Worm (Caenorhabditis elegans) whole organism, mixed stage, embryonic: ENCODE data around the gene B0281.5.

Source experiments
- M03D4.4 ChIP-seq: sonication (generic microtip); optimal IDR thresholded peaks from 2 replicates; lab custom pipeline; 2017; ENCODE audit warnings: mild to moderate bottlenecking, missing genetic modification characterization, missing compliant biosample characterization
- bed-3 ChIP-seq: fragments of 200-800 bp; sonication (Bioruptor generic); optimal IDR thresholded peaks from 3 replicates; lab custom pipeline; 2018; ENCODE audit warnings: mild to moderate bottlenecking, missing genetic modification characterization, moderate library complexity, missing compliant biosample characterization
- blmp-1 ChIP-seq: fragments of 150-350 bp; optimal IDR thresholded peaks from 2 replicates; lab custom pipeline; 2014; ENCODE audit warnings: missing biosample characterization, missing genetic modification characterization
- ceh-39 ChIP-seq: fragments of 150-350 bp; optimal IDR thresholded peaks from 2 replicates; lab custom pipeline; 2014; ENCODE audit warnings: missing biosample characterization, missing genetic modification characterization
- ceh-43 ChIP-seq: fragments of 200-800 bp; sonication (Bioruptor generic); optimal IDR thresholded peaks from 2 replicates; lab custom pipeline; 2018; ENCODE audit warnings: mild to moderate bottlenecking, missing genetic modification characterization, moderate library complexity, missing compliant biosample characterization
- ceh-83 ChIP-seq: fragments of 200-800 bp; sonication (Bioruptor generic); optimal IDR thresholded peaks from 2 replicates; lab custom pipeline; 2018; ENCODE audit warnings: mild to moderate bottlenecking, missing genetic modification characterization, missing compliant biosample characterization
- ces-1 ChIP-seq: fragments of 150-350 bp; optimal IDR thresholded peaks from 2 replicates; lab custom pipeline; 2014; ENCODE audit warnings: missing biosample characterization, missing genetic modification reagents, missing genetic modification characterization
- cnd-1 ChIP-seq: fragments of 200-800 bp; sonication (Bioruptor generic); optimal IDR thresholded peaks from 2 replicates; lab custom pipeline; 2018; ENCODE audit warnings: mild to moderate bottlenecking, missing genetic modification characterization, missing compliant biosample characterization
- drap-1 ChIP-seq: fragments of 200-800 bp; sonication (Bioruptor generic); optimal IDR thresholded peaks from 3 replicates; lab custom pipeline; 2018; ENCODE audit warnings: mild to moderate bottlenecking, missing genetic modification characterization, missing compliant biosample characterization
- elt-3 ChIP-seq: fragments of 150-350 bp; optimal IDR thresholded peaks from 2 replicates; lab custom pipeline; 2014; ENCODE audit warnings: missing biosample characterization, missing genetic modification characterization
- flh-1 ChIP-seq: fragments of 200-800 bp; sonication (Bioruptor generic); optimal IDR thresholded peaks from 2 replicates; lab custom pipeline; 2018; ENCODE audit warnings: mild to moderate bottlenecking, missing genetic modification characterization, moderate library complexity, missing compliant biosample characterization
- ham-2 ChIP-seq: fragments of 200-800 bp; sonication (Bioruptor generic); optimal IDR thresholded peaks from 2 replicates; lab custom pipeline; 2018; ENCODE audit warnings: mild to moderate bottlenecking, missing genetic modification characterization, missing compliant biosample characterization
- hlh-1 ChIP-seq: fragments of 150-350 bp; optimal IDR thresholded peaks from 2 replicates; lab custom pipeline; 2014; ENCODE audit warnings: missing biosample characterization, missing genetic modification reagents, missing genetic modification characterization
- lin-13 ChIP-seq: fragments of 150-350 bp; optimal IDR thresholded peaks from 2 replicates; lab custom pipeline; 2014; ENCODE audit warnings: missing biosample characterization, missing genetic modification characterization
- lin-32 ChIP-seq: fragments of 200-800 bp; sonication (Bioruptor generic); optimal IDR thresholded peaks from 2 replicates; lab custom pipeline; 2018; ENCODE audit warnings: mild to moderate bottlenecking, missing genetic modification characterization, missing compliant biosample characterization
- lsy-2 ChIP-seq: fragments of 150-350 bp; optimal IDR thresholded peaks from 2 replicates; lab custom pipeline; 2014; ENCODE audit warnings: missing biosample characterization, missing genetic modification characterization
- mab-5 ChIP-seq: fragments of 150-350 bp; optimal IDR thresholded peaks from 2 replicates; lab custom pipeline; 2014; ENCODE audit warnings: missing biosample characterization, missing genetic modification characterization
- mep-1 ChIP-seq: fragments of 150-350 bp; optimal IDR thresholded peaks from 2 replicates; lab custom pipeline; 2017; ENCODE audit warnings: missing biosample characterization, missing genetic modification reagents, missing genetic modification characterization, inconsistent platforms
- nhr-12 ChIP-seq: fragments of 150-350 bp; optimal IDR thresholded peaks from 2 replicates; lab custom pipeline; 2014; ENCODE audit warnings: missing biosample characterization, missing genetic modification characterization
- nhr-2 ChIP-seq: fragments of 150-350 bp; optimal IDR thresholded peaks from 2 replicates; lab custom pipeline; 2014; ENCODE audit warnings: missing biosample characterization, missing genetic modification characterization
- nhr-237 ChIP-seq: fragments of 150-350 bp; optimal IDR thresholded peaks from 2 replicates; lab custom pipeline; 2014; ENCODE audit warnings: missing biosample characterization, missing genetic modification characterization
- nhr-28 ChIP-seq: fragments of 150-350 bp; optimal IDR thresholded peaks from 2 replicates; lab custom pipeline; 2014; ENCODE audit warnings: missing biosample characterization, missing genetic modification characterization
- nhr-76 ChIP-seq: sonication (generic microtip); optimal IDR thresholded peaks from 2 replicates; lab custom pipeline; 2017; ENCODE audit warnings: missing biosample characterization, missing genetic modification characterization
- pha-4 ChIP-seq: fragments of 150-350 bp; optimal IDR thresholded peaks from 2 replicates; lab custom pipeline; 2018; ENCODE audit warnings: missing biosample characterization, missing genetic modification reagents, missing genetic modification characterization
- sem-2 ChIP-seq: fragments of 200-800 bp; sonication (Bioruptor generic); optimal IDR thresholded peaks from 2 replicates; lab custom pipeline; 2018; ENCODE audit warnings: mild to moderate bottlenecking, missing genetic modification characterization, missing compliant biosample characterization
- snpc-4 ChIP-seq: fragments of 150-350 bp; optimal IDR thresholded peaks from 2 replicates; lab custom pipeline; 2014; ENCODE audit warnings: missing biosample characterization, missing genetic modification characterization
- sptf-1 ChIP-seq: sonication (generic microtip); optimal IDR thresholded peaks from 2 replicates; lab custom pipeline; 2017; ENCODE audit warnings: mild to moderate bottlenecking, missing genetic modification characterization, moderate library complexity, missing compliant biosample characterization
- tbx-8 ChIP-seq: fragments of 200-800 bp; sonication (Bioruptor generic); optimal IDR thresholded peaks from 2 replicates; lab custom pipeline; 2018; ENCODE audit warnings: mild to moderate bottlenecking, missing genetic modification characterization, moderate library complexity, missing compliant biosample characterization
- unc-120 ChIP-seq: sonication (generic microtip); optimal IDR thresholded peaks from 2 replicates; lab custom pipeline; 2017; ENCODE audit warnings: missing genetic modification characterization, missing compliant biosample characterization; ENCODE audit not compliant: poor library complexity, severe bottlenecking
- unc-39 ChIP-seq: fragments of 150-350 bp; optimal IDR thresholded peaks from 2 replicates; lab custom pipeline; 2014; ENCODE audit warnings: missing biosample characterization, missing genetic modification characterization
- unc-62 ChIP-seq: fragments of 150-350 bp; optimal IDR thresholded peaks from 2 replicates; lab custom pipeline; 2014; ENCODE audit warnings: missing biosample characterization, missing genetic modification reagents, missing genetic modification characterization
- zip-8 ChIP-seq: fragments of 150-350 bp; optimal IDR thresholded peaks from 2 replicates; lab custom pipeline; 2014; ENCODE audit warnings: missing biosample characterization, missing genetic modification characterization
- ztf-11 ChIP-seq: fragments of 150-350 bp; optimal IDR thresholded peaks from 2 replicates; lab custom pipeline; 2014; ENCODE audit warnings: missing biosample characterization, missing genetic modification characterization

Gene B0281.5

DNA sequence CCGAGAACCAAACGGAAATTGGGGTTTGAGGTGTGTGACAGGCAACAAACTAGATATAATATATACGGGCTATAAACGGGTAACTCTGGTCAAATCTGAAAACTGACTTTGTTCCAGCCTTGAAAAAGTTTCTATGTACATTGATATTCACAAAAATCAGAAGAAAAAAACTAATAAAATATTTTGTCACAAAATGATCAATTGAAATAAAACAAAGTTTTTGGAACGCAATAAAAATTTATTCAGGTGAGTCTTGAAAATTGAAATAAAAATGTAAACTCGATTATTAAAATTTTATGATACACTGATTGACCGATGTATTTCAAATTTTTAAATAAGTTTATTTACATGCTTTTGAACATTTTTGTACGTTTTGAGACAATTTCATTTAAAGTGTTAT lies 1.6 kb upstream of the B0281.5 start, which contains the start of gene B0281.6:
B0281.6 (minus strand) TSS at position 101 of the 400 bp plus-strand sequence.
- no peak for TF ChIP-seq flh-1 (GFP tag; lab: Kevin White, UChicago)
- no peak for TF ChIP-seq lin-13 (tag; lab: Kevin White, UChicago)
- TF ChIP-seq ztf-11 (tag; lab: Kevin White, UChicago): no peak
- no peak for TF ChIP-seq ceh-39 (tag; lab: Kevin White, UChicago)
- TF ChIP-seq lin-32 (GFP tag; lab: Kevin White, UChicago): no peak
- TF ChIP-seq snpc-4 (tag; lab: Kevin White, UChicago): no peak
- no peak for TF ChIP-seq tbx-8 (GFP tag; lab: Kevin White, UChicago)
- no peak for TF ChIP-seq mab-5 (tag; lab: Kevin White, UChicago)
- TF ChIP-seq, all 35 proteins: peak for 0

DNA sequence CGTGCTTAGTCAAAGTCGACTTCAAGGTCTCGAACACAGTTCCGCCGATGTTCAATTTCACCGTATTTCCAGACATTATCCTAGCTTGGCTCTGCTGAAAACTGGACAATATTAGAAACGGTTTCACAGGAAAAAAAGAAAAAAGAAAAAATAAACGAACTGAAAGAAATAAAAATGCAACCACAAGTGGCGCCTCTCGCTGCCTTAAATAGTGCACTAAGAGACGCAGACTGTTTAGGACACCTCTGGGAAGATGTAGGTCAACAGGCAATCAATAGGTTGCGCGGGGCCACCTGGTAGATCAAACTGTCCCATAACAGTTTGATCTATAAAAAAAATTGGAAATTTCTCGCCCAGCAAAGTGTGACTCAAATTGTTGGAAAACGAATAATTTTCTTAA lies 2.0 kb downstream of the B0281.5 start, which contains the start of gene B0281.4:
B0281.4 (minus strand) TSS at position 101 of the 400 bp plus-strand sequence.
- no peak for TF ChIP-seq ceh-83 (GFP tag; lab: Kevin White, UChicago)
- TF ChIP-seq bed-3 (GFP tag; lab: Kevin White, UChicago): no peak
- no peak for TF ChIP-seq ceh-43 (GFP tag; lab: Kevin White, UChicago)
- no peak for TF ChIP-seq pha-4 (tag; lab: Kevin White, UChicago)
- no peak for TF ChIP-seq lsy-2 (tag; lab: Kevin White, UChicago)
- TF ChIP-seq nhr-76: no peak
- TF ChIP-seq mep-1: no peak
- no peak for TF ChIP-seq unc-62 (GFP tag; lab: Kevin White, UChicago)
- no peak for TF ChIP-seq zip-8 (tag; lab: Kevin White, UChicago)
- no peak for TF ChIP-seq cnd-1

DNA sequence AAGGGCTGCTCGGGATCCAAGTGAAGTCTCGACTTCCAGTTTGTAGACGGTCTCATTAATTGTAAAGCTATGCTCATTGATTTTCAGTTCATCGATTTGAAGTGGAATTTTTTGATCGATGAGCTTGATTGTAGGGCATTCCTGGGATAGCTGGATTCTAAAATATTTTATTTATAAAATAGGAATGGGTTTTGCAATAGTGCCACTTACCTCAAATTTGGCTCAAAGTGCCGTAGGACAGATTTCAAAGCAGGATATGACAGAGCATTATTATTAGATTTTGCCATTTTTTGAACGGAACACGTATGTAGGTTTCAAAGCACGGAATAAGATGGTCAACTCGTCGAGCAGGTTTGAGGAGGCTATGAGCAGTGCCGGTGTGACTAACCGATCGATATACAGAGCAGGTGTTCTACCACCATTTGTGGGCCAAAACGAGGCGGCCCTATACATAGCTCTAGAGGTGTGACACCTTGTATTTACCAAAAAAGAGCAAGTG lies 4.9 kb downstream of the B0281.5 start, which contains the start of gene fbxc-25:
fbxc-25 (minus strand) TSS at position 449 of the 499 bp plus-strand sequence.
- TF ChIP-seq M03D4.4 (tag; lab: Kevin White, UChicago): no peak
- TF ChIP-seq snpc-4 (tag; lab: Kevin White, UChicago): no peak
- TF ChIP-seq nhr-12 (tag; lab: Kevin White, UChicago): no peak
- no peak for TF ChIP-seq hlh-1 (tag; lab: Kevin White, UChicago)
- no peak for TF ChIP-seq unc-62 (GFP tag; lab: Kevin White, UChicago)
- no peak for TF ChIP-seq flh-1 (GFP tag; lab: Kevin White, UChicago)
- no peak for TF ChIP-seq elt-3 (tag; lab: Kevin White, UChicago)
- no peak for TF ChIP-seq ceh-83 (GFP tag; lab: Kevin White, UChicago)
- TF ChIP-seq ceh-39 (tag; lab: Kevin White, UChicago): no peak
- no peak for TF ChIP-seq nhr-76
- TF ChIP-seq mab-5 (tag; lab: Kevin White, UChicago): no peak
- no peak for TF ChIP-seq ces-1 (GFP tag; lab: Kevin White, UChicago)
- TF ChIP-seq drap-1 (GFP tag; lab: Kevin White, UChicago): no peak
- TF ChIP-seq sptf-1 (tag; lab: Kevin White, UChicago): no peak
- TF ChIP-seq zip-8 (tag; lab: Kevin White, UChicago): no peak
- no peak for TF ChIP-seq nhr-237 (tag; lab: Kevin White, UChicago)
- no peak for TF ChIP-seq unc-39 (tag; lab: Kevin White, UChicago)
- no peak for TF ChIP-seq tbx-8 (GFP tag; lab: Kevin White, UChicago)
- TF ChIP-seq ztf-11 (tag; lab: Kevin White, UChicago): no peak

DNA sequence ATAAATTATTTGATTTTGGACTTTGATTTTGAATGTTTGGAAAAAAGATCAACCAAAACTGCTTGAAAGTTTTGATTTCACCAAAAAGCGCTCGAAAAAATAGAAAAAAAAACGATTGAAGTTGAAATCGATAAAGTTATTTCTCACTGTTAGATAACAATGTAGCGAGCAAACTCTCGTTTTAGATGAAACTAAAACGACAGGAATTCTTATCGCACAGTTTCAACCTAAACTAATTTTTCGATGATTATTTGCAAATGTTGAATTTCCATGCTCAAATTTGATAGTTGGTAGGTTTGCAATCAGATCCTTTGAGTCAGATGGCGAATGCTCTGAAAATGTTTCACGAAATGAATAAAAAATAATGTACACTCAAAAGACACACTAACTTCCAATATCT lies 8.2 kb downstream of the B0281.5 start:
- no peak for TF ChIP-seq ceh-83 (GFP tag; lab: Kevin White, UChicago)

DNA sequence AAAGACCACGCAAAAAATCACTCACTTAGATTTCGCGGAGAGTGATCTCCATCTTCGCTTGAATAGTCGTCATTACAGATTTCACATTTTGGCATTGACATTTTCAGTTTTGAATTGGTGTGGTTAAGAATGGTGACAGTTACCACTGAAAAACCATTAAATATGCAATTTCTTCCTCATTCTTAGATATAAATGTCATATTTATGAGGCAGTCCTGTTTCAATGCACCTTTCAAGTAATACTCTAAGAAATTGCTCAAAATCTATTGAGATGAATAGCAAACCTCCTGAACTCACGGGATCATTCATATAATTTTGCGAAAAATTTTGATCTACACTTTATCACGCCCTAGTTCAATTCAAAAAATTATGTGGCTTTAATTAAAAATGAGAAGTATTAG lies 8.7 kb downstream of the B0281.5 start, which contains the start of gene K09F6.7:
K09F6.7 (minus strand) TSS at position 101 of the 400 bp plus-strand sequence.
- no peak for TF ChIP-seq sem-2
- no peak for TF ChIP-seq M03D4.4 (tag; lab: Kevin White, UChicago)
- no peak for TF ChIP-seq ceh-83 (GFP tag; lab: Kevin White, UChicago)
- no peak for TF ChIP-seq ham-2
- TF ChIP-seq zip-8 (tag; lab: Kevin White, UChicago): no peak
- TF ChIP-seq lin-32 (GFP tag; lab: Kevin White, UChicago): no peak
- TF ChIP-seq tbx-8 (GFP tag; lab: Kevin White, UChicago): no peak
- no peak for TF ChIP-seq lsy-2 (tag; lab: Kevin White, UChicago)
- TF ChIP-seq lin-13 (tag; lab: Kevin White, UChicago): no peak
- TF ChIP-seq nhr-28 (tag; lab: Kevin White, UChicago): no peak
- no peak for TF ChIP-seq mep-1
- TF ChIP-seq unc-120: no peak
- no peak for TF ChIP-seq ces-1 (GFP tag; lab: Kevin White, UChicago)
- no peak for TF ChIP-seq elt-3 (tag; lab: Kevin White, UChicago)
- no peak for TF ChIP-seq unc-62 (GFP tag; lab: Kevin White, UChicago)
- TF ChIP-seq blmp-1 (tag; lab: Kevin White, UChicago): no peak
- no peak for TF ChIP-seq drap-1 (GFP tag; lab: Kevin White, UChicago)
- no peak for TF ChIP-seq nhr-76
- no peak for TF ChIP-seq cnd-1
- no peak for TF ChIP-seq nhr-2 (tag; lab: Kevin White, UChicago)
